Worm (Caenorhabditis elegans): ENCODE data around the gene R08C7.4.

DNA sequence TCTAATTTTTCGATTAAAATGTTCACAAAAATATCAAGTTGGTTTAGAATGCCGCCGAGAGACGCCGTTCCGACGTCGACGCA, 12.3 kb downstream of the R08C7.4 start, which contains the start of gene chat-1:
- TF ChIP-seq nhr-237 (tag; optimal IDR thresholded peaks at IDR 0.05) = no peak
- no peak for TF ChIP-seq lin-13 (tag; optimal IDR thresholded peaks at IDR 0.05)
- TF ChIP-seq unc-62 (GFP tag; optimal IDR thresholded peaks at IDR 0.05) = no peak
- no peak for TF ChIP-seq drap-1 (GFP tag; optimal IDR thresholded peaks at IDR 0.05)
- no peak for TF ChIP-seq unc-120 (tag; optimal IDR thresholded peaks at IDR 0.05; ENCODE audit: poor library complexity, severe bottlenecking)
- TF ChIP-seq hlh-1 (tag; optimal IDR thresholded peaks at IDR 0.05) = no peak
- no peak for TF ChIP-seq snpc-4 (tag; optimal IDR thresholded peaks at IDR 0.05)
